Worm (Caenorhabditis elegans): Measurements from ENCODE around the gene C33F10.12.
"Not testable (repeated sequence)": the region's sequence is repeated elsewhere in the genome, so short reads cannot be mapped to it uniquely, and the experiment has no call there.

- TF ChIP-seq elt-3 (tag; optimal IDR thresholded peaks at IDR 0.05); nhr-77 (tag; optimal IDR thresholded peaks at IDR 0.05); daf-12 (tag; optimal IDR thresholded peaks at IDR 0.05); egl-27 (tag; optimal IDR thresholded peaks at IDR 0.05); nhr-11 (tag; optimal IDR thresholded peaks at IDR 0.05); nhr-76 (tag; optimal IDR thresholded peaks at IDR 0.05); ama-1 (optimal IDR thresholded peaks at IDR 0.05); elt-2 (tag; optimal IDR thresholded peaks at IDR 0.05); ceh-82 (tag; optimal IDR thresholded peaks at IDR 0.05); R02D3.7 (tag; optimal IDR thresholded peaks at IDR 0.05); snpc-4 (tag; optimal IDR thresholded peaks at IDR 0.05); ztf-4 (tag; optimal IDR thresholded peaks at IDR 0.05); skn-1 (tag; optimal IDR thresholded peaks at IDR 0.05); lsy-12 (tag; optimal IDR thresholded peaks at IDR 0.05): not testable (repeated sequence)
Observed at ce11 chrII:4825133-4825532, 12.4 kb downstream of the C33F10.12 start, which contains the start of the genes C33F10.8 and msp-40.
